Worm (Caenorhabditis elegans): ENCODE measurements around the gene pccb-1.

Gene pccb-1

ce11 chrX:3054802-3055201 is 34.5 kb upstream of the pccb-1 start, which contains the start of gene twk-26 (continued):
- no peak for TF ChIP-seq snpc-4 (tag; optimal IDR thresholded peaks at IDR 0.05)
- TF ChIP-seq unc-130 (GFP tag; optimal IDR thresholded peaks at IDR 0.05), result no peak
- TF ChIP-seq zip-11 (GFP tag; IDR thresholded peaks at IDR 0.05), result no peak
- peak; percentile 25 for TF ChIP-seq mxl-3 (GFP tag; optimal IDR thresholded peaks at IDR 0.05)
- no peak for TF ChIP-seq D1046.2 (GFP tag; IDR thresholded peaks at IDR 0.05)
- no peak for TF ChIP-seq egl-27 (tag; optimal IDR thresholded peaks at IDR 0.05)
- no peak for TF ChIP-seq daf-16 (GFP tag; optimal IDR thresholded peaks at IDR 0.05)
- peak; percentile 69 for TF ChIP-seq daf-16 (tag; optimal IDR thresholded peaks at IDR 0.05)
- TF ChIP-seq zfp-2 (tag; optimal IDR thresholded peaks at IDR 0.05), result no peak
- peak; percentile 29 for TF ChIP-seq aha-1 (tag)
- no peak for TF ChIP-seq mdt-29 (GFP tag; IDR thresholded peaks at IDR 0.05)
- no peak for TF ChIP-seq lin-13 (GFP tag; optimal IDR thresholded peaks at IDR 0.05)
- TF ChIP-seq php-3 (GFP tag; IDR thresholded peaks at IDR 0.05), result 0 out of 2 replicates have a peak, but pooled peaks have one; percentile 5
- no peak for TF ChIP-seq tra-1 (GFP tag; IDR thresholded peaks at IDR 0.05)
- TF ChIP-seq ama-1 (optimal IDR thresholded peaks at IDR 0.05), result no peak
- no peak for TF ChIP-seq mes-2 (tag; optimal IDR thresholded peaks at IDR 0.05; ENCODE audit: poor library complexity, severe bottlenecking)
- no peak for TF ChIP-seq saeg-2 (GFP tag; IDR thresholded peaks at IDR 0.05)
- TF ChIP-seq jun-1 (tag; optimal IDR thresholded peaks at IDR 0.05), result no peak

DNA sequence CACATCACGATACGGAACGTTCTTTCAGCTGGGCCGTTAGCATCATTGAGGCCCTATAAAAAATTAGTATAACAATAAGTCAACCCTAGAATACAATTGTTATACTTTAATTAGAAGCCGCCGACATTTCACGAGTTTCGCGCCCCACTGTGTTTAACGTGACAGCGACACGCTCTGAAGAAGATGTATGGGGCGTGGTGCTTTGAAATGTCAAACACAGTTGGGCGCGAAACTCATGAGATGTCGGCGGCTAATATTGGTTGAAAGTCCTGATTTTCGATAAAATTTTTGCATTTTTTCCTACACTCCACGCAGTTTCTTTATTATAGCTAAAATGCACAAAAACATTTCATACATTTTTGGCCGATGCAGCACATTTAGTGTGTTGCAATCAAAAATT is 33.3 kb upstream of the pccb-1 start:
- TF ChIP-seq lin-1 (GFP tag; IDR thresholded peaks at IDR 0.05) (no peak), zag-1 (tag; optimal IDR thresholded peaks at IDR 0.05) (no peak), cey-2 (tag; optimal IDR thresholded peaks at IDR 0.05; ENCODE audit: borderline replicate concordance, insufficient read depth) (no peak), daf-16 (GFP tag; optimal IDR thresholded peaks at IDR 0.05) (no peak), daf-16 (tag; optimal IDR thresholded peaks at IDR 0.05) (no peak), nhr-6 (tag; optimal IDR thresholded peaks at IDR 0.05) (no peak), set-16 (GFP tag; IDR thresholded peaks at IDR 0.05) (no peak), pqm-1 (tag; optimal IDR thresholded peaks at IDR 0.05) (no peak), lim-7 (GFP tag; IDR thresholded peaks at IDR 0.05) (no peak), lin-15B (tag; optimal IDR thresholded peaks at IDR 0.05) (no peak), ceh-82 (tag; optimal IDR thresholded peaks at IDR 0.05) (no peak)

DNA sequence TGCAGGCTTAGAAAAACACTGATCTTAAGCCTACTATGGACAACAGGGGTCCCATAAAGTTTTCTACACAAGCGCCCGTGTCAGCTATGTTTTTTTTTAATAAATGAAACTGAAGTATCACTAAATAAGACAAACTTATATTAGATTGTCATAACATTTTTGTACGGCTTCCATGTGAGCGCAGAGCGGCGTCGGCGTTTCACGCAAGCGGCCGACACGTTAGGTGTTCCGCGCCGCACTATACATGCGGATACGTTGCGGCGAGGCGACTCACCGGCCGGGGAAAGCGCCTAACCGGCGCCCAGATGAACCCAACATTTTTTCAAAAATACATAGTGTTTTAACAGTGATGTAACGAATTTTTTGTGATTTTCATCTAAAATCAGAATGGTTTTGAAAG is 31.7 kb upstream of the pccb-1 start:
- TF ChIP-seq madf-5 (GFP tag; IDR thresholded peaks at IDR 0.05), result no peak
- TF ChIP-seq snpc-1.2 (GFP tag; IDR thresholded peaks at IDR 0.05), result 0 out of 2 replicates have a peak, but pooled peaks have one; percentile 25
- peak; percentile 46; the same call in 1 of the 2 replicates for TF ChIP-seq set-16 (GFP tag; IDR thresholded peaks at IDR 0.05)

ce11 chrX:3059299-3059698 is 30.1 kb upstream of the pccb-1 start, which contains the start of gene rsef-1:
TSS of gene rsef-1 (minus strand) at chrX:3059399.
- TF ChIP-seq madf-5 (GFP tag; IDR thresholded peaks at IDR 0.05) (no peak), mes-2 (tag; optimal IDR thresholded peaks at IDR 0.05; ENCODE audit: poor library complexity, severe bottlenecking) (no peak), zfp-3 (GFP tag; conservative IDR thresholded peaks at IDR 0.05) (no peak), nhr-6 (tag; optimal IDR thresholded peaks at IDR 0.05) (no peak), nhr-102 (tag; optimal IDR thresholded peaks at IDR 0.05) (no peak), dve-1 (tag; optimal IDR thresholded peaks at IDR 0.05; ENCODE audit: insufficient read depth) (no peak), daf-12 (tag; optimal IDR thresholded peaks at IDR 0.05) (no peak), aha-1 (tag) (no peak), dmd-9 (GFP tag; IDR thresholded peaks at IDR 0.05) (no peak)

DNA sequence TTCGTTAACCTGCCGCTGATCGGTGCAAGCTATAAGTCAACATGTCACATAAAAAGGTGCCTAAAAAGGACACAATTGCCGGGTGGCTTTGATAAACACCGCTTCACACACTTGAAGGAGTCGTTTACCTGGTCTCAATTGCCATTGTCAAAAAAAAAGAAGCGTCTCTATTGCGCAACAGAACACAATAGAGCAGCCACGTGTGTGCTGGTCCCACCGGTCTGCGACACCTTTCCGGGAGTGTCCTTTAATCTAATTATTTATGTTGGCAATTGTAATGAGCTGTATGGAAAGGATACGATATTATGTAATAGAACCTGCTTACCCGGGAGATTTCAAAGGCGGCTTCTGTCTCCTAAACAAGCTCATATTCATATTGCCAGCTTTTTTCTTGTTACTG is 27.7 kb upstream of the pccb-1 start:
- TF ChIP-seq F49E8.2 (tag; optimal IDR thresholded peaks at IDR 0.05; ENCODE audit: borderline replicate concordance), result no peak
- TF ChIP-seq F44E2.7 (GFP tag; IDR thresholded peaks at IDR 0.05), result no peak
- TF ChIP-seq madf-9 (GFP tag; conservative IDR thresholded peaks at IDR 0.05), result no peak
- TF ChIP-seq daf-8 (GFP tag; IDR thresholded peaks at IDR 0.05), result no peak
- TF ChIP-seq nhr-77 (tag; optimal IDR thresholded peaks at IDR 0.05), result no peak
- no peak for TF ChIP-seq mes-2 (tag; optimal IDR thresholded peaks at IDR 0.05; ENCODE audit: poor library complexity, severe bottlenecking)
- TF ChIP-seq lin-13 (GFP tag; optimal IDR thresholded peaks at IDR 0.05), result no peak
- TF ChIP-seq mdl-1 (tag; optimal IDR thresholded peaks at IDR 0.05), result no peak
- TF ChIP-seq jun-1 (tag; optimal IDR thresholded peaks at IDR 0.05), result no peak
- no peak for TF ChIP-seq lir-3 (tag; optimal IDR thresholded peaks at IDR 0.05)
- TF ChIP-seq Y75B8A.6 (GFP tag; IDR thresholded peaks at IDR 0.05), result no peak
- no peak for TF ChIP-seq ceh-32 (tag; optimal IDR thresholded peaks at IDR 0.05; ENCODE audit: poor library complexity)
- TF ChIP-seq egl-27 (tag; optimal IDR thresholded peaks at IDR 0.05), result no peak
- no peak for TF ChIP-seq ceh-82 (tag; optimal IDR thresholded peaks at IDR 0.05)
- no peak for TF ChIP-seq fos-1 (tag; optimal IDR thresholded peaks at IDR 0.05)
- TF ChIP-seq zip-11 (GFP tag; IDR thresholded peaks at IDR 0.05), result no peak
- TF ChIP-seq snpc-4 (tag; optimal IDR thresholded peaks at IDR 0.05), result no peak
- no peak for TF ChIP-seq ceh-20 (GFP tag; IDR thresholded peaks at IDR 0.05)
